Fruit fly (Drosophila melanogaster): ENCODE results near the gene snsl.

DNA sequence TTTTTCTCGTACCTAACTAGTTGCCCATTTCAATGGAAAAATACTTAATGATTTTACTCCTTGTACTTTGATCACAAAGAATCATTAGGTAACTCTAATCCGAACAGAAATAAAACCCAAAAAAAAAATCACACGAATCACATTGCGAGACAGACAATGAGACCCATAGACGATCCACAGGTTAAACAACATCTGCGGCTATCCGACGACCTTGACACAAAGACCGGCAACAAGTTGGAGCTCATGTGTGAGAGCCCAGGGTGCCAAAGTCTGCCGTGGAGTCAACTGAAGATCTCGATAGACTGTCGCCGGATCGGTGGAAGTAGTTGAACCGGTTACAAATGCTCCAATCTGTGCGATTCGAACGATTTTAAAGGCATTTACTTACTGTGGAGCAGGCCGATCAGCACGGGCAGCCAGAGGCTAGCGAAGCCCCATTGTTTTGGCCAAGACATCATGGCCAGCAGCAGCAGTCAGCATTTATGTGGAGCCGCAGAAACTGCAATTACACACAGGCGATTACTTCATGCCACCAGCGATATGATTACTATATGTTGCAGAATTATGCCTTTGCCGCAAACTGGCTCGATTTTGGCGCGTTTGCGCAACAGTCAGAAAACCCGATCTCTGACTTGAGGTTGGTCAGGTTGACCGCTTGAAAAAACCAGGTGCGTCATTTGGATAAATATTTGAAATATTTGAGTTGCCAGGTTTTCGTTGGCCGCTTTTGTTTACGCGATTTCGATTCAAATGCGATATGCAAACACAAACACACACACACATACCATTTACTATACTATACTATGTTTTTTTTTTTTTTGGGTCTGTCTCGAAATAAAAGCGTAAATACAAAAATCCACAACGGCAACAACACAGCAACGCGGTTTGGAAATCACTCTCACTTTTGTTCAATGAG is 939 bp downstream of the snsl start:
- TF ChIP-seq CG7045 (GFP tag; optimal IDR thresholded peaks at IDR 0.05) (no peak), CG1620 (GFP tag; optimal IDR thresholded peaks at IDR 0.05) (no peak), CG12768 (GFP tag; optimal IDR thresholded peaks at IDR 0.05) (no peak), tj (GFP tag; optimal IDR thresholded peaks at IDR 0.05) (no peak), toe (GFP tag; optimal IDR thresholded peaks at IDR 0.05) (no peak), Crg-1 (GFP tag; optimal IDR thresholded peaks at IDR 0.05) (no peak), bab1 (GFP tag; optimal IDR thresholded peaks at IDR 0.05) (no peak), kay (GFP tag; ENCODE audit: borderline replicate concordance) (no peak)
